Worm (Caenorhabditis elegans) whole organism, mixed stage, embryonic: ENCODE data around the gene cls-3.

ENCODE experiments used
- bed-3 ChIP-seq: fragments of 200-800 bp; sonication (Bioruptor generic); optimal IDR thresholded peaks from 3 replicates; lab custom pipeline; 2018; ENCODE audit warnings: mild to moderate bottlenecking, missing genetic modification characterization, moderate library complexity, missing compliant biosample characterization
- blmp-1 ChIP-seq: fragments of 150-350 bp; optimal IDR thresholded peaks from 2 replicates; lab custom pipeline; 2014; ENCODE audit warnings: missing biosample characterization, missing genetic modification characterization
- ceh-39 ChIP-seq: fragments of 150-350 bp; optimal IDR thresholded peaks from 2 replicates; lab custom pipeline; 2014; ENCODE audit warnings: missing biosample characterization, missing genetic modification characterization
- ceh-43 ChIP-seq: fragments of 200-800 bp; sonication (Bioruptor generic); optimal IDR thresholded peaks from 2 replicates; lab custom pipeline; 2018; ENCODE audit warnings: mild to moderate bottlenecking, missing genetic modification characterization, moderate library complexity, missing compliant biosample characterization
- ceh-83 ChIP-seq: fragments of 200-800 bp; sonication (Bioruptor generic); optimal IDR thresholded peaks from 2 replicates; lab custom pipeline; 2018; ENCODE audit warnings: mild to moderate bottlenecking, missing genetic modification characterization, missing compliant biosample characterization
- ces-1 ChIP-seq: fragments of 150-350 bp; optimal IDR thresholded peaks from 2 replicates; lab custom pipeline; 2014; ENCODE audit warnings: missing biosample characterization, missing genetic modification reagents, missing genetic modification characterization
- cnd-1 ChIP-seq: fragments of 200-800 bp; sonication (Bioruptor generic); optimal IDR thresholded peaks from 2 replicates; lab custom pipeline; 2018; ENCODE audit warnings: mild to moderate bottlenecking, missing genetic modification characterization, missing compliant biosample characterization
- drap-1 ChIP-seq: fragments of 200-800 bp; sonication (Bioruptor generic); optimal IDR thresholded peaks from 3 replicates; lab custom pipeline; 2018; ENCODE audit warnings: mild to moderate bottlenecking, missing genetic modification characterization, missing compliant biosample characterization
- elt-1 ChIP-seq: sonication (generic microtip); optimal IDR thresholded peaks from 2 replicates; lab custom pipeline; 2017; ENCODE audit warnings: missing genetic modification characterization, mild to moderate bottlenecking, missing compliant biosample characterization, antibody characterized with exemption, moderate library complexity, borderline replicate concordance; ENCODE audit not compliant: insufficient read depth
- elt-3 ChIP-seq: fragments of 150-350 bp; optimal IDR thresholded peaks from 2 replicates; lab custom pipeline; 2014; ENCODE audit warnings: missing biosample characterization, missing genetic modification characterization
- flh-1 ChIP-seq: fragments of 200-800 bp; sonication (Bioruptor generic); optimal IDR thresholded peaks from 2 replicates; lab custom pipeline; 2018; ENCODE audit warnings: mild to moderate bottlenecking, missing genetic modification characterization, moderate library complexity, missing compliant biosample characterization
- ham-2 ChIP-seq: fragments of 200-800 bp; sonication (Bioruptor generic); optimal IDR thresholded peaks from 2 replicates; lab custom pipeline; 2018; ENCODE audit warnings: mild to moderate bottlenecking, missing genetic modification characterization, missing compliant biosample characterization
- hlh-1 ChIP-seq: fragments of 150-350 bp; optimal IDR thresholded peaks from 2 replicates; lab custom pipeline; 2014; ENCODE audit warnings: missing biosample characterization, missing genetic modification reagents, missing genetic modification characterization
- lin-13 ChIP-seq: fragments of 150-350 bp; optimal IDR thresholded peaks from 2 replicates; lab custom pipeline; 2014; ENCODE audit warnings: missing biosample characterization, missing genetic modification characterization
- lin-32 ChIP-seq: fragments of 200-800 bp; sonication (Bioruptor generic); optimal IDR thresholded peaks from 2 replicates; lab custom pipeline; 2018; ENCODE audit warnings: mild to moderate bottlenecking, missing genetic modification characterization, missing compliant biosample characterization
- lsy-2 ChIP-seq: fragments of 150-350 bp; optimal IDR thresholded peaks from 2 replicates; lab custom pipeline; 2014; ENCODE audit warnings: missing biosample characterization, missing genetic modification characterization
- mab-5 ChIP-seq: fragments of 150-350 bp; optimal IDR thresholded peaks from 2 replicates; lab custom pipeline; 2014; ENCODE audit warnings: missing biosample characterization, missing genetic modification characterization
- mls-2 ChIP-seq: sonication (generic microtip); optimal IDR thresholded peaks from 2 replicates; lab custom pipeline; 2016; ENCODE audit warnings: mild to moderate bottlenecking, missing genetic modification characterization, moderate library complexity, missing compliant biosample characterization
- nhr-12 ChIP-seq: fragments of 150-350 bp; optimal IDR thresholded peaks from 2 replicates; lab custom pipeline; 2014; ENCODE audit warnings: missing biosample characterization, missing genetic modification characterization
- nhr-237 ChIP-seq: fragments of 150-350 bp; optimal IDR thresholded peaks from 2 replicates; lab custom pipeline; 2014; ENCODE audit warnings: missing biosample characterization, missing genetic modification characterization
- nhr-28 ChIP-seq: fragments of 150-350 bp; optimal IDR thresholded peaks from 2 replicates; lab custom pipeline; 2014; ENCODE audit warnings: missing biosample characterization, missing genetic modification characterization
- nhr-76 ChIP-seq: sonication (generic microtip); optimal IDR thresholded peaks from 2 replicates; lab custom pipeline; 2017; ENCODE audit warnings: missing biosample characterization, missing genetic modification characterization
- pha-4 ChIP-seq: fragments of 150-350 bp; optimal IDR thresholded peaks from 2 replicates; lab custom pipeline; 2018; ENCODE audit warnings: missing biosample characterization, missing genetic modification reagents, missing genetic modification characterization
- sem-2 ChIP-seq: fragments of 200-800 bp; sonication (Bioruptor generic); optimal IDR thresholded peaks from 2 replicates; lab custom pipeline; 2018; ENCODE audit warnings: mild to moderate bottlenecking, missing genetic modification characterization, missing compliant biosample characterization
- snpc-4 ChIP-seq: fragments of 150-350 bp; optimal IDR thresholded peaks from 2 replicates; lab custom pipeline; 2014; ENCODE audit warnings: missing biosample characterization, missing genetic modification characterization
- tbx-8 ChIP-seq: fragments of 200-800 bp; sonication (Bioruptor generic); optimal IDR thresholded peaks from 2 replicates; lab custom pipeline; 2018; ENCODE audit warnings: mild to moderate bottlenecking, missing genetic modification characterization, moderate library complexity, missing compliant biosample characterization
- unc-120 ChIP-seq: sonication (generic microtip); optimal IDR thresholded peaks from 2 replicates; lab custom pipeline; 2017; ENCODE audit warnings: missing genetic modification characterization, missing compliant biosample characterization; ENCODE audit not compliant: poor library complexity, severe bottlenecking
- unc-39 ChIP-seq: fragments of 150-350 bp; optimal IDR thresholded peaks from 2 replicates; lab custom pipeline; 2014; ENCODE audit warnings: missing biosample characterization, missing genetic modification characterization
- unc-62 ChIP-seq: fragments of 150-350 bp; optimal IDR thresholded peaks from 2 replicates; lab custom pipeline; 2014; ENCODE audit warnings: missing biosample characterization, missing genetic modification reagents, missing genetic modification characterization
- zip-8 ChIP-seq: fragments of 150-350 bp; optimal IDR thresholded peaks from 2 replicates; lab custom pipeline; 2014; ENCODE audit warnings: missing biosample characterization, missing genetic modification characterization
- ztf-11 ChIP-seq: fragments of 150-350 bp; optimal IDR thresholded peaks from 2 replicates; lab custom pipeline; 2014; ENCODE audit warnings: missing biosample characterization, missing genetic modification characterization

The cls-3 gene

ce11 chrIII:9154766-9155165, 36.1 kb downstream of the cls-3 start, which contains the start of gene irld-34:
irld-34 (plus strand) TSS chrIII:9155066.
- TF ChIP-seq elt-1 (no peak), zip-8 (tag; lab: Kevin White, UChicago) (peak; percentile 24)

ce11 chrIII:9153809-9154208, 37.1 kb downstream of the cls-3 start, which contains the start of gene nhl-1:
nhl-1 (minus strand) TSS chrIII:9153909.
- no peak for TF ChIP-seq unc-39 (tag; lab: Kevin White, UChicago)
- TF ChIP-seq mab-5: no peak
- no peak for TF ChIP-seq cnd-1 (tag; lab: Kevin White, UChicago)
- TF ChIP-seq ztf-11: no peak
- no peak for TF ChIP-seq ceh-43 (GFP tag; lab: Kevin White, UChicago)
- TF ChIP-seq blmp-1: no peak
- TF ChIP-seq zip-8 (tag; lab: Kevin White, UChicago): no peak
- TF ChIP-seq nhr-28: no peak
- TF ChIP-seq nhr-12 (tag; lab: Kevin White, UChicago): no peak
- no peak for TF ChIP-seq nhr-237
- no peak for TF ChIP-seq unc-62 (GFP tag; lab: Kevin White, UChicago)
- TF ChIP-seq ces-1 (GFP tag; lab: Kevin White, UChicago): no peak
- TF ChIP-seq drap-1 (GFP tag; lab: Kevin White, UChicago): no peak
- no peak for TF ChIP-seq lin-32
- TF ChIP-seq lsy-2 (tag; lab: Kevin White, UChicago): no peak
- TF ChIP-seq nhr-76 (tag; lab: Kevin White, UChicago): no peak
- TF ChIP-seq tbx-8 (GFP tag; lab: Kevin White, UChicago): no peak
- TF ChIP-seq ceh-83 (GFP tag; lab: Kevin White, UChicago): no peak
- no peak for TF ChIP-seq lin-13 (tag; lab: Kevin White, UChicago)

- TF ChIP-seq snpc-4: no peak
- no peak for TF ChIP-seq elt-3 (tag; lab: Kevin White, UChicago)
- TF ChIP-seq ham-2 (GFP tag; lab: Kevin White, UChicago): no peak
- no peak for TF ChIP-seq elt-1
- TF ChIP-seq flh-1 (GFP tag; lab: Kevin White, UChicago): no peak
- no peak for TF ChIP-seq drap-1 (GFP tag; lab: Kevin White, UChicago)
- no peak for TF ChIP-seq nhr-76 (tag; lab: Kevin White, UChicago)
- TF ChIP-seq ceh-39: no peak
- TF ChIP-seq nhr-28: no peak
Measured at ce11 chrIII:9152950-9153349, 38.0 kb downstream of the cls-3 start.

ce11 chrIII:9151782-9152181, 39.1 kb downstream of the cls-3 start:
- peak; percentile 53 for TF ChIP-seq unc-120 (tag; lab: Kevin White, UChicago)
- peak; percentile 5 for TF ChIP-seq unc-62 (GFP tag; lab: Kevin White, UChicago)
- no peak for TF ChIP-seq cnd-1 (tag; lab: Kevin White, UChicago)
- peak; percentile 34 for TF ChIP-seq hlh-1
- TF ChIP-seq lin-13 (tag; lab: Kevin White, UChicago): no peak
- TF ChIP-seq elt-1: no peak
- TF ChIP-seq bed-3 (GFP tag; lab: Kevin White, UChicago): no peak
- TF ChIP-seq tbx-8 (GFP tag; lab: Kevin White, UChicago): no peak
- TF ChIP-seq lin-32: no peak
- no peak for TF ChIP-seq ztf-11
- no peak for TF ChIP-seq nhr-76 (tag; lab: Kevin White, UChicago)
- no peak for TF ChIP-seq elt-3 (tag; lab: Kevin White, UChicago)
- no peak for TF ChIP-seq ham-2 (GFP tag; lab: Kevin White, UChicago)
- TF ChIP-seq ceh-43 (GFP tag; lab: Kevin White, UChicago): no peak
- TF ChIP-seq mab-5: no peak
- TF ChIP-seq mls-2 (tag; lab: Kevin White, UChicago): no peak

ce11 chrIII:9149132-9149531, 41.8 kb downstream of the cls-3 start:
- TF ChIP-seq unc-120 (tag; lab: Kevin White, UChicago) (no peak), ceh-39 (no peak), pha-4 (tag; lab: Kevin White, UChicago) (no peak), blmp-1 (no peak), nhr-76 (tag; lab: Kevin White, UChicago) (no peak)

ce11 chrIII:9145765-9146164, 45.1 kb downstream of the cls-3 start, which contains the start of gene ZK512.8:
ZK512.8 (plus strand) TSS chrIII:9146065.
- TF ChIP-seq ceh-83 (GFP tag; lab: Kevin White, UChicago) (no peak), snpc-4 (no peak), ztf-11 (no peak), lin-32 (no peak), cnd-1 (tag; lab: Kevin White, UChicago) (no peak), lsy-2 (tag; lab: Kevin White, UChicago) (no peak), ces-1 (GFP tag; lab: Kevin White, UChicago) (no peak), sem-2 (GFP tag; lab: Kevin White, UChicago) (no peak), nhr-237 (no peak), elt-3 (tag; lab: Kevin White, UChicago) (no peak)
- TF ChIP-seq, all 35 proteins: peak for 0
